Fruit fly (Drosophila melanogaster) whole organism, embryonic: ENCODE results near the gene NimB5.
A peak's percentile ranks its signal among the peaks of the same experiment; 100 is the strongest.

Source experiments
- Antp ChIP-seq: fragments of 200-800 bp; sonication (Bioruptor generic); optimal IDR thresholded peaks from 3 replicates; lab custom pipeline; 2016; ENCODE audit warnings: missing biosample characterization, missing genetic modification characterization
- Asciz ChIP-seq: fragments of 200-800 bp; sonication (Bioruptor generic); optimal IDR thresholded peaks from 2 replicates; lab custom pipeline; 2017; ENCODE audit warnings: missing biosample characterization, mild to moderate bottlenecking, missing genetic modification characterization, missing genetic modification reagents
- Bdp1 ChIP-seq: fragments of 200-800 bp; sonication (Bioruptor generic); optimal IDR thresholded peaks from 3 replicates; lab custom pipeline; 2016; ENCODE audit warnings: missing biosample characterization, missing genetic modification characterization
- CG10543 ChIP-seq: fragments of 200-800 bp; sonication (Bioruptor generic); optimal IDR thresholded peaks from 3 replicates; lab custom pipeline; 2017; ENCODE audit warnings: missing biosample characterization, mild to moderate bottlenecking, missing genetic modification characterization, moderate library complexity
- CG11504 ChIP-seq: fragments of 200-800 bp; sonication (Bioruptor generic); optimal IDR thresholded peaks from 3 replicates; lab custom pipeline; 2019; ENCODE audit warnings: missing biosample characterization, mild to moderate bottlenecking, missing genetic modification characterization, moderate library complexity
- CG14441 ChIP-seq: fragments of 200-800 bp; sonication (Bioruptor generic); IDR thresholded peaks from 2 replicates; pipeline ENCODE4 v1.3.6; 2022; ENCODE audit warnings: missing biosample characterization, missing genetic modification characterization
- CG1602 ChIP-seq: fragments of 200-800 bp; sonication (Bioruptor generic); optimal IDR thresholded peaks from 3 replicates; lab custom pipeline; 2016; ENCODE audit warnings: missing biosample characterization, missing genetic modification characterization
- CG16813 ChIP-seq: fragments of 200-800 bp; sonication (Bioruptor generic); IDR thresholded peaks from 3 replicates; pipeline ENCODE4 v1.3.6; 2022; ENCODE audit warnings: missing biosample characterization, missing genetic modification characterization; ENCODE audit not compliant: partially characterized antibody
- CG2202 ChIP-seq: fragments of 200-800 bp; sonication (Bioruptor generic); optimal IDR thresholded peaks from 2 replicates; lab custom pipeline; 2018; ENCODE audit warnings: missing biosample characterization, mild to moderate bottlenecking, missing genetic modification characterization
- CG32772 ChIP-seq: fragments of 200-800 bp; sonication (Bioruptor generic); IDR thresholded peaks from 2 replicates; pipeline ENCODE4 v1.3.6; 2022; ENCODE audit warnings: missing biosample characterization, missing genetic modification characterization
- CG4360 ChIP-seq: fragments of 200-800 bp; sonication (Bioruptor generic); IDR thresholded peaks from 2 replicates; pipeline ENCODE4 v1.3.6; 2022; ENCODE audit warnings: missing biosample characterization, missing genetic modification characterization
- CG9215 ChIP-seq: fragments of 200-800 bp; sonication (Bioruptor generic); IDR thresholded peaks from 2 replicates; pipeline ENCODE4 v1.3.6; 2022; ENCODE audit warnings: missing biosample characterization, missing genetic modification characterization
- Drgx ChIP-seq: fragments of 200-800 bp; sonication (Bioruptor generic); IDR thresholded peaks from 2 replicates; pipeline ENCODE4 v1.3.6; 2022; ENCODE audit warnings: missing biosample characterization, missing genetic modification characterization
- Ets65A ChIP-seq: fragments of 200-800 bp; sonication (Bioruptor generic); peaks from one replicate; lab custom pipeline; 2016; ENCODE audit warnings: missing biosample characterization, missing genetic modification characterization
- GATAe ChIP-seq: fragments of 200-800 bp; sonication (Bioruptor generic); conservative IDR thresholded peaks from 2 replicates; pipeline ENCODE4 v1.3.6; 2022; ENCODE audit warnings: missing biosample characterization, missing genetic modification characterization
- HHEX ChIP-seq: fragments of 200-800 bp; sonication (Bioruptor generic); optimal IDR thresholded peaks from 3 replicates; lab custom pipeline; 2017; ENCODE audit warnings: missing biosample characterization, mild to moderate bottlenecking, missing genetic modification characterization, missing genetic modification reagents
- Max ChIP-seq: fragments of 200-800 bp; sonication (Bioruptor generic); optimal IDR thresholded peaks from 2 replicates; lab custom pipeline; 2016; ENCODE audit warnings: missing biosample characterization, mild to moderate bottlenecking, missing genetic modification characterization
- Oli ChIP-seq: fragments of 200-800 bp; sonication (Bioruptor generic); optimal IDR thresholded peaks from 2 replicates; lab custom pipeline; 2018; ENCODE audit warnings: missing biosample characterization, mild to moderate bottlenecking, missing genetic modification characterization, moderate library complexity
- Opbp ChIP-seq: fragments of 200-800 bp; sonication (Bioruptor generic); IDR thresholded peaks from 3 replicates; pipeline ENCODE4 v1.3.6; 2022; ENCODE audit warnings: missing biosample characterization, missing genetic modification characterization; ENCODE audit not compliant: partially characterized antibody
- ac ChIP-seq: fragments of 200-800 bp; sonication (Bioruptor generic); optimal IDR thresholded peaks from 3 replicates; lab custom pipeline; 2017; ENCODE audit warnings: missing biosample characterization, mild to moderate bottlenecking, missing genetic modification characterization
- bbx ChIP-seq: fragments of 200-800 bp; sonication (Bioruptor generic); IDR thresholded peaks from 2 replicates; pipeline ENCODE4 v1.3.6; 2022; ENCODE audit warnings: missing biosample characterization, missing genetic modification characterization; ENCODE audit not compliant: partially characterized antibody
- bigmax ChIP-seq: fragments of 200-800 bp; sonication (Bioruptor generic); optimal IDR thresholded peaks from 2 replicates; lab custom pipeline; 2018; ENCODE audit warnings: missing biosample characterization, mild to moderate bottlenecking, missing genetic modification characterization
- chinmo ChIP-seq: fragments of 200-800 bp; sonication (Bioruptor generic); IDR thresholded peaks from 4 replicates; pipeline ENCODE4 v1.3.6; 2022; ENCODE audit warnings: missing biosample characterization, missing genetic modification characterization; ENCODE audit not compliant: partially characterized antibody
- ci ChIP-seq: fragments of 200-800 bp; sonication (Bioruptor generic); IDR thresholded peaks from 3 replicates; pipeline ENCODE4 v1.3.6; 2022; ENCODE audit warnings: missing biosample characterization, missing genetic modification characterization
- ewg ChIP-seq: fragments of 200-800 bp; sonication (Bioruptor generic); optimal IDR thresholded peaks from 3 replicates; lab custom pipeline; 2017; ENCODE audit warnings: mild to moderate bottlenecking, missing biosample characterization, missing genetic modification reagents, missing genetic modification characterization
- gem ChIP-seq: fragments of 200-800 bp; sonication (Bioruptor generic); optimal IDR thresholded peaks from 2 replicates; lab custom pipeline; 2019; ENCODE audit warnings: missing biosample characterization, mild to moderate bottlenecking, missing genetic modification characterization, moderate library complexity
- hb ChIP-seq: fragments of 200-800 bp; sonication (Bioruptor generic); IDR thresholded peaks from 3 replicates; pipeline ENCODE4 v1.3.6; 2022; ENCODE audit warnings: missing biosample characterization, missing genetic modification characterization; ENCODE audit not compliant: partially characterized antibody
- lov ChIP-seq, 2 experiments: fragments of 200-800 bp in 1 of 2; fragments of >200 bp in 1 of 2; sonication (Bioruptor generic) in 1 of 2; IDR thresholded peaks in 1 of 2; optimal IDR thresholded peaks in 1 of 2; 2 replicates in 1 of 2; 3 replicates in 1 of 2; pipeline versions ENCODE4 v1.3.6 to Lab custom; 2017 to 2022; ENCODE audit warnings: missing biosample characterization in 1 of 2, missing genetic modification characterization in 1 of 2
- nerfin-1 ChIP-seq: fragments of 200-800 bp; sonication (Bioruptor generic); optimal IDR thresholded peaks from 3 replicates; lab custom pipeline; 2019; ENCODE audit warnings: missing biosample characterization, mild to moderate bottlenecking, missing genetic modification characterization, moderate library complexity
- prd ChIP-seq, 3 experiments: fragments of >200 bp in 2 of 3; fragments of 200-800 bp in 1 of 3; sonication (Bioruptor generic) in 1 of 3; optimal IDR thresholded peaks in 2 of 3; IDR thresholded peaks in 1 of 3; 2 replicates in 2 of 3; 3 replicates in 1 of 3; pipeline versions ENCODE4 v1.3.6 to Lab custom; 2017 to 2022; ENCODE audit warnings: missing biosample characterization in 1 of 3, missing genetic modification characterization in 1 of 3
- scrt ChIP-seq: fragments of 200-800 bp; sonication (Bioruptor generic); optimal IDR thresholded peaks from 2 replicates; lab custom pipeline; 2018; ENCODE audit warnings: missing biosample characterization, mild to moderate bottlenecking, missing genetic modification characterization, moderate library complexity
- sens ChIP-seq: fragments of 200-800 bp; sonication (Bioruptor generic); peaks from one replicate; lab custom pipeline; 2016; ENCODE audit warnings: missing biosample characterization, missing genetic modification characterization
- twi ChIP-seq: fragments of 200-800 bp; optimal IDR thresholded peaks from 2 replicates; lab custom pipeline; 2019; ENCODE audit warnings: missing biosample characterization, mild to moderate bottlenecking, missing genetic modification characterization, moderate library complexity
- tx ChIP-seq: fragments of 200-800 bp; sonication (Bioruptor generic); optimal IDR thresholded peaks from 2 replicates; lab custom pipeline; 2016; ENCODE audit warnings: missing biosample characterization, missing genetic modification characterization
- zf30C ChIP-seq: fragments of 200-800 bp; sonication (Bioruptor generic); optimal IDR thresholded peaks from 3 replicates; lab custom pipeline; 2018; ENCODE audit warnings: missing biosample characterization, mild to moderate bottlenecking, missing genetic modification characterization

Gene NimB5

dm6 chr2L:13979826-13980225 lies 9.8 kb downstream of the NimB5 start, which contains the start of gene NimC2:
NimC2 (plus strand) TSS chr2L:13980126.
- TF ChIP-seq ac (GFP tag; lab: Kevin White, UChicago) (no peak), CG10543 (GFP tag; lab: Kevin White, UChicago) (no peak), CG32772 (no peak), twi (tag; lab: Kevin White, UChicago) (no peak), ewg (no peak), nerfin-1 (no peak)
- TF ChIP-seq, all 482 proteins: peak for 0

DNA sequence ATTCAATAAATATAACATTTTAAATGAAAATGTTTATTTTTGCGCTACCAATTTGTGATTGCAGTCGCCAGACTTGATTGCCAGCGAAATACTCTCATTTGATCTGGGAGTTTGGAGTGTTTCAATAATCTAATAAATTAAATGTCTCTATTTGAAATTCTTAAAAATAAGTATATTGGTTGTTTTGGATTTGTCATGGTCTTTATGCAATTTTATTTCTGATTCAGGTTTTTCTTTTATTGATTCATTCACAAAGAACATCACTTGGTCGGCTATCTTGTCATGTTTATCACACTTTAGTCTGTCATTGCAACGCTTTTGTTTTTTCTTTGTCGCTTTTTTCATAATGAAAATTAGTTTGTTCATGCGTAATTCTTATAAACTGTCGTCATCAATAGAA lies 29.0 kb downstream of the NimB5 start:
- TF ChIP-seq Ets65A (peak; percentile 92), Drgx (GFP tag; lab: Robert Waterston, UW) (peak; percentile 68; the same call in 1 of the 2 replicates), HHEX (GFP tag; lab: Kevin White, UChicago) (no peak), GATAe (no peak)

- TF ChIP-seq prd (optimal IDR thresholded peaks at IDR 0.05; lab: Kevin White, UChicago) = no peak
- TF ChIP-seq prd (GFP tag; IDR thresholded peaks at IDR 0.05; lab: Robert Waterston, UW) = no peak
- peak; percentile 95 for TF ChIP-seq CG11504
- no peak for TF ChIP-seq Asciz
- TF ChIP-seq bbx (GFP tag; lab: Robert Waterston, UW) = no peak
- no peak for TF ChIP-seq lov (optimal IDR thresholded peaks at IDR 0.05; lab: Kevin White, UChicago)
- no peak for TF ChIP-seq lov (GFP tag; IDR thresholded peaks at IDR 0.05; lab: Robert Waterston, UW)
- TF ChIP-seq Opbp (GFP tag; lab: Robert Waterston, UW) = no peak
- TF ChIP-seq hb = no peak
- TF ChIP-seq CG9215 = peak; percentile 10; the same call in 1 of the 2 replicates
These were observed 31.1 kb downstream of the NimB5 start, which contains the start of gene rk for dm6 chr2L:14001078-14001477. rk (minus strand) TSS chr2L:14001248.

- TF ChIP-seq zf30C (GFP tag; lab: Kevin White, UChicago) (no peak), scrt (GFP tag; lab: Kevin White, UChicago) (peak; percentile 53), tx (GFP tag; lab: Kevin White, UChicago) (no peak), Oli (tag; lab: Kevin White, UChicago) (no peak), prd (optimal IDR thresholded peaks at IDR 0.05; lab: Kevin White, UChicago) (no peak), prd (GFP tag; IDR thresholded peaks at IDR 0.05; lab: Robert Waterston, UW) (no peak), chinmo (GFP tag; lab: Robert Waterston, UW) (0 out of 4 replicates have a peak, but pooled peaks have one; percentile 13), CG11504 (peak; percentile 77)
These were observed 31.9 kb downstream of the NimB5 start for dm6 chr2L:14001887-14002286.

- TF ChIP-seq sens (GFP tag; lab: Kevin White, UChicago) (peak; percentile 7), Antp (no peak), Ets65A (peak; percentile 10)
These were observed 37.8 kb downstream of the NimB5 start, which contains the start of gene CG42692 for dm6 chr2L:14007801-14008200. CG42692 (plus strand) TSS chr2L:14008101.

DNA sequence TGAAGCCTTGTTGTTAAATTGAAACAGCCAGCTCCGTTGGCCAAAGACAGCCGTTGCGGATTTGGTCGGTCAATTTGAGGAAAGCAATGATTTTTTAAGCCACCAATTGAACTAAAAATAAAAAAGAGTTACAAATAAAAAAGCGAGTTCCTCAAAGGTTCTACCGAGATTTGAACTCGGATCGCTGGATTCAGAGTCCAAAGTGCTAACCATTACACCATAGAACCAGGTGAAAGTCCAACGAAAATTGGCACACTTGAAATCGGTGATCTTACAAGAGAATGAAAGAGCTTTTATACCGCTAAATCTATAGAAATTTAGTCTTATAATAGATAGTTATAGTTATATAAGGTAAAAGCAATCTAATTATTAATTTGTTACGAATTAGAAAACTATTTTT lies 40.4 kb downstream of the NimB5 start:
- TF ChIP-seq CG14441 (GFP tag; lab: Robert Waterston, UW) (no peak), CG1602 (GFP tag; lab: Kevin White, UChicago) (no peak), Max (no peak), gem (no peak), ci (GFP tag; lab: Robert Waterston, UW) (no peak), CG16813 (GFP tag; lab: Robert Waterston, UW) (peak; percentile 32; the same call in 1 of the 3 replicates), CG2202 (tag; lab: Kevin White, UChicago) (no peak), Bdp1 (GFP tag; lab: Kevin White, UChicago) (peak; percentile 87), bigmax (GFP tag; lab: Kevin White, UChicago) (no peak), CG4360 (GFP tag; lab: Robert Waterston, UW) (no peak)
